Fruit fly (Drosophila melanogaster) whole organism, embryonic: ENCODE results near the gene Sirup.
A peak's percentile ranks its signal among the peaks of the same experiment; 100 is the strongest.

Source experiments
- ATbp ChIP-seq: fragments of 200-800 bp; sonication (Bioruptor generic); optimal IDR thresholded peaks from 2 replicates; lab custom pipeline; 2017; ENCODE audit warnings: missing biosample characterization, mild to moderate bottlenecking, missing genetic modification characterization, missing genetic modification reagents
- Ada2b ChIP-seq: fragments of 200-800 bp; sonication (Bioruptor generic); IDR thresholded peaks from 2 replicates; pipeline ENCODE4 v1.3.6; 2022; ENCODE audit warnings: missing biosample characterization, missing genetic modification characterization
- Aef1 ChIP-seq: fragments of 200-800 bp; sonication (Bioruptor generic); IDR thresholded peaks from 3 replicates; pipeline ENCODE4 v1.3.6; 2022; ENCODE audit warnings: missing biosample characterization, missing genetic modification characterization
- CG10209 ChIP-seq: fragments of 200-800 bp; sonication (Bioruptor generic); optimal IDR thresholded peaks from 3 replicates; lab custom pipeline; 2017; ENCODE audit warnings: missing biosample characterization, mild to moderate bottlenecking, missing genetic modification characterization, missing genetic modification reagents
- CG11093 ChIP-seq: fragments of 200-800 bp; sonication (Bioruptor generic); IDR thresholded peaks from 3 replicates; pipeline ENCODE4 v1.3.6; 2022; ENCODE audit warnings: missing biosample characterization, missing genetic modification characterization
- CG11456 ChIP-seq: fragments of 200-800 bp; sonication (Bioruptor generic); IDR thresholded peaks from 3 replicates; pipeline ENCODE4 v1.3.6; 2022; ENCODE audit warnings: missing biosample characterization, missing genetic modification characterization
- CG11723 ChIP-seq: fragments of 200-800 bp; sonication (Bioruptor generic); optimal IDR thresholded peaks from 2 replicates; lab custom pipeline; 2017; ENCODE audit warnings: missing biosample characterization, mild to moderate bottlenecking, missing genetic modification characterization
- CG12071 ChIP-seq: fragments of 200-800 bp; sonication (Bioruptor generic); optimal IDR thresholded peaks from 3 replicates; lab custom pipeline; 2018; ENCODE audit warnings: missing biosample characterization, mild to moderate bottlenecking, missing genetic modification characterization
- CG1233 ChIP-seq: fragments of 200-800 bp; sonication (Bioruptor generic); optimal IDR thresholded peaks from 4 replicates; lab custom pipeline; 2018; ENCODE audit warnings: missing biosample characterization, mild to moderate bottlenecking, missing genetic modification characterization
- CG12942 ChIP-seq: fragments of 200-800 bp; sonication (Bioruptor generic); optimal IDR thresholded peaks from 3 replicates; lab custom pipeline; 2016; ENCODE audit warnings: missing biosample characterization, missing genetic modification characterization
- CG1603 ChIP-seq: fragments of 200-800 bp; sonication (Bioruptor generic); optimal IDR thresholded peaks from 2 replicates; lab custom pipeline; 2019; ENCODE audit warnings: missing biosample characterization, mild to moderate bottlenecking, missing genetic modification characterization, moderate library complexity
- CG17361 ChIP-seq: fragments of 200-800 bp; sonication (Bioruptor generic); IDR thresholded peaks from 3 replicates; pipeline ENCODE4 v1.3.6; 2022; ENCODE audit warnings: missing biosample characterization, missing genetic modification characterization
- CG17385 ChIP-seq: fragments of 200-800 bp; sonication (Bioruptor generic); optimal IDR thresholded peaks from 3 replicates; lab custom pipeline; 2018; ENCODE audit warnings: missing biosample characterization, mild to moderate bottlenecking, missing genetic modification characterization
- CG18262 ChIP-seq: fragments of 200-800 bp; optimal IDR thresholded peaks from 3 replicates; lab custom pipeline; 2019; ENCODE audit warnings: missing biosample characterization, mild to moderate bottlenecking, missing genetic modification characterization, moderate library complexity
- CG2120 ChIP-seq: fragments of 200-800 bp; sonication (Bioruptor generic); optimal IDR thresholded peaks from 3 replicates; lab custom pipeline; 2016; ENCODE audit warnings: missing biosample characterization, missing genetic modification characterization
- CG2875 ChIP-seq: fragments of 200-800 bp; sonication (Bioruptor generic); optimal IDR thresholded peaks from 2 replicates; lab custom pipeline; 2017; ENCODE audit warnings: missing biosample characterization, mild to moderate bottlenecking, missing genetic modification characterization, missing genetic modification reagents
- CG33213 ChIP-seq: fragments of 200-800 bp; sonication (Bioruptor generic); optimal IDR thresholded peaks from 3 replicates; lab custom pipeline; 2016; ENCODE audit warnings: missing biosample characterization, missing genetic modification characterization
- CG34376 ChIP-seq: fragments of 200-800 bp; sonication (Bioruptor generic); optimal IDR thresholded peaks from 2 replicates; lab custom pipeline; 2018; ENCODE audit warnings: missing biosample characterization, mild to moderate bottlenecking, missing genetic modification characterization
- CG5245 ChIP-seq: fragments of 200-800 bp; sonication (Bioruptor generic); optimal IDR thresholded peaks from 3 replicates; lab custom pipeline; 2016; ENCODE audit warnings: missing biosample characterization, missing genetic modification characterization
- CG7372 ChIP-seq: fragments of 200-800 bp; sonication (Bioruptor generic); IDR thresholded peaks from 2 replicates; pipeline ENCODE4 v1.3.6; 2022; ENCODE audit warnings: missing biosample characterization, missing genetic modification characterization
- CG7963 ChIP-seq: fragments of 200-800 bp; sonication (Bioruptor generic); IDR thresholded peaks from 3 replicates; pipeline ENCODE4 v1.3.6; 2022; ENCODE audit warnings: missing biosample characterization, missing genetic modification characterization; ENCODE audit not compliant: partially characterized antibody
- D19A ChIP-seq: fragments of 200-800 bp; optimal IDR thresholded peaks from 3 replicates; lab custom pipeline; 2019; ENCODE audit warnings: missing biosample characterization, mild to moderate bottlenecking, missing genetic modification characterization, moderate library complexity
- Dbx ChIP-seq: fragments of 200-800 bp; sonication (Bioruptor generic); IDR thresholded peaks from 3 replicates; pipeline ENCODE4 v1.3.6; 2022; ENCODE audit warnings: missing biosample characterization, missing genetic modification characterization
- Doc2 ChIP-seq: fragments of 200-800 bp; sonication (Bioruptor generic); IDR thresholded peaks from 2 replicates; pipeline ENCODE4 v1.3.6; 2022; ENCODE audit warnings: missing biosample characterization, missing genetic modification characterization
- Hmr ChIP-seq: fragments of 200-800 bp; sonication (Bioruptor generic); optimal IDR thresholded peaks from 3 replicates; lab custom pipeline; 2017; ENCODE audit warnings: mild to moderate bottlenecking, missing biosample characterization, missing genetic modification reagents, missing genetic modification characterization
- NFAT ChIP-seq: fragments of 200-800 bp; sonication (Bioruptor generic); IDR thresholded peaks from 2 replicates; pipeline ENCODE4 v1.3.6; 2022; ENCODE audit warnings: missing biosample characterization, missing genetic modification characterization
- Nf-YB ChIP-seq: fragments of 200-800 bp; sonication (Bioruptor generic); optimal IDR thresholded peaks from 3 replicates; lab custom pipeline; 2019; ENCODE audit warnings: missing biosample characterization, mild to moderate bottlenecking, missing genetic modification characterization, moderate library complexity
- Optix ChIP-seq: fragments of 200-800 bp; sonication (Bioruptor generic); IDR thresholded peaks from 3 replicates; pipeline ENCODE4 v1.3.6; 2022; ENCODE audit warnings: missing biosample characterization, missing genetic modification characterization
- Ssrp ChIP-seq: fragments of 200-800 bp; sonication (Bioruptor generic); optimal IDR thresholded peaks from 2 replicates; lab custom pipeline; 2018; ENCODE audit warnings: missing biosample characterization, mild to moderate bottlenecking, missing genetic modification characterization, moderate library complexity
- TFAM ChIP-seq: fragments of 200-800 bp; sonication (Bioruptor generic); optimal IDR thresholded peaks from 2 replicates; lab custom pipeline; 2017; ENCODE audit warnings: missing biosample characterization, missing genetic modification characterization, inconsistent platforms
- amos ChIP-seq: fragments of 200-800 bp; sonication (Bioruptor generic); IDR thresholded peaks from 2 replicates; pipeline ENCODE4 v1.3.6; 2022; ENCODE audit warnings: missing biosample characterization, missing genetic modification characterization; ENCODE audit not compliant: partially characterized antibody
- bigmax ChIP-seq: fragments of 200-800 bp; sonication (Bioruptor generic); optimal IDR thresholded peaks from 2 replicates; lab custom pipeline; 2018; ENCODE audit warnings: missing biosample characterization, mild to moderate bottlenecking, missing genetic modification characterization
- cg ChIP-seq: fragments of 200-800 bp; sonication (Bioruptor generic); optimal IDR thresholded peaks from 3 replicates; lab custom pipeline; 2019; ENCODE audit warnings: missing biosample characterization, mild to moderate bottlenecking, missing genetic modification characterization, moderate library complexity
- cwo ChIP-seq: fragments of 200-800 bp; sonication (Bioruptor generic); optimal IDR thresholded peaks from 3 replicates; lab custom pipeline; 2017; ENCODE audit warnings: missing biosample characterization, missing genetic modification characterization, mild to moderate bottlenecking, moderate library complexity, missing genetic modification reagents
- dm ChIP-seq: fragments of 200-800 bp; sonication (Bioruptor generic); optimal IDR thresholded peaks from 3 replicates; lab custom pipeline; 2016; ENCODE audit warnings: missing biosample characterization, missing genetic modification characterization
- eve ChIP-seq, 2 experiments: fragments of >200 bp; optimal IDR thresholded peaks; 2 replicates each; lab custom pipeline; 2017; ENCODE audit warnings: missing biosample characterization in 2 of 2, missing genetic modification characterization in 2 of 2
- fu2 ChIP-seq: fragments of 200-800 bp; sonication (Bioruptor generic); optimal IDR thresholded peaks from 2 replicates; lab custom pipeline; 2016; ENCODE audit warnings: missing biosample characterization, missing genetic modification characterization
- gem ChIP-seq: fragments of 200-800 bp; sonication (Bioruptor generic); optimal IDR thresholded peaks from 2 replicates; lab custom pipeline; 2019; ENCODE audit warnings: missing biosample characterization, mild to moderate bottlenecking, missing genetic modification characterization, moderate library complexity
- h ChIP-seq: fragments of >200 bp; optimal IDR thresholded peaks from 2 replicates; lab custom pipeline; 2017
- kah ChIP-seq: fragments of 200-800 bp; sonication (Bioruptor generic); optimal IDR thresholded peaks from 2 replicates; lab custom pipeline; 2018; ENCODE audit warnings: missing biosample characterization, mild to moderate bottlenecking, missing genetic modification characterization
- klu ChIP-seq: fragments of 200-800 bp; sonication (Bioruptor generic); IDR thresholded peaks from 2 replicates; pipeline ENCODE4 v1.3.6; 2022; ENCODE audit warnings: missing biosample characterization, missing genetic modification characterization
- mam ChIP-seq: fragments of 200-800 bp; sonication (Bioruptor generic); optimal IDR thresholded peaks from 3 replicates; lab custom pipeline; 2016; ENCODE audit warnings: missing biosample characterization, missing genetic modification characterization
- mld ChIP-seq: fragments of 200-800 bp; sonication (Bioruptor generic); IDR thresholded peaks from 3 replicates; pipeline ENCODE4 v1.3.6; 2022; ENCODE audit warnings: missing biosample characterization, missing genetic modification characterization; ENCODE audit not compliant: partially characterized antibody
- prd ChIP-seq, 3 experiments: fragments of >200 bp in 2 of 3; fragments of 200-800 bp in 1 of 3; sonication (Bioruptor generic) in 1 of 3; optimal IDR thresholded peaks in 2 of 3; IDR thresholded peaks in 1 of 3; 2 replicates in 2 of 3; 3 replicates in 1 of 3; pipeline versions ENCODE4 v1.3.6 to Lab custom; 2017 to 2022; ENCODE audit warnings: missing biosample characterization in 1 of 3, missing genetic modification characterization in 1 of 3
- pzg ChIP-seq: fragments of 200-800 bp; sonication (Bioruptor generic); optimal IDR thresholded peaks from 3 replicates; lab custom pipeline; 2018; ENCODE audit warnings: missing biosample characterization, mild to moderate bottlenecking, missing genetic modification characterization, moderate library complexity
- sisA ChIP-seq: fragments of 200-800 bp; sonication (Bioruptor generic); IDR thresholded peaks from 2 replicates; pipeline ENCODE4 v1.3.6; 2022; ENCODE audit warnings: missing biosample characterization, missing genetic modification characterization
- unpg ChIP-seq: fragments of 200-800 bp; sonication (Bioruptor generic); optimal IDR thresholded peaks from 3 replicates; lab custom pipeline; 2018; ENCODE audit warnings: missing biosample characterization, mild to moderate bottlenecking, missing genetic modification characterization, moderate library complexity
- wdn ChIP-seq: fragments of 200-800 bp; sonication (Bioruptor generic); IDR thresholded peaks from 2 replicates; pipeline ENCODE4 v1.3.6; 2022; ENCODE audit warnings: missing biosample characterization, missing genetic modification characterization
- wor ChIP-seq: fragments of 200-800 bp; sonication (Bioruptor generic); IDR thresholded peaks from 2 replicates; pipeline ENCODE4 v1.3.6; 2022; ENCODE audit warnings: missing biosample characterization, missing genetic modification characterization
- z ChIP-seq: fragments of 200-800 bp; sonication (Bioruptor generic); IDR thresholded peaks from 3 replicates; pipeline ENCODE4 v1.3.6; 2022; ENCODE audit warnings: missing biosample characterization, missing genetic modification characterization

Sirup gene

DNA sequence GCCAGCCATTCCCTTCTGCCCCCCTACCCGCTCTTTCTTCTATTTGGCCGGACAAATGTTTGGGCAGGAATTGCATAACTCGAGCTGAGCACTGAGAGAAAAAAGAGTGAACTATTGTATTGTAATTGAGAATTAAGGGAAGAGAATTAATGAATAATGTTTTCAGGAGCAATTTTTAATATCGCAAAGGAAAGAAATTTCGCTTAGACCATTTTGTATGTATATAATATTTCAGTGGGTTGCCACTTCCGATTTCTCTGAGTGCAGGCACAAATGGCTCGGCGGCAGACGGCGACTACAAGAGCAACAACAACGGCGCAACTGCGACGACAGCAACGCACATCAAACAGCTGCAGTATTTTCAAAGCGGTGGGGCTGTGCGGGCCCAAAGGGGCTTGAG lies 34.1 kb upstream of the Sirup start (continued):
- TF ChIP-seq Aef1 (GFP tag; lab: Robert Waterston, UW) (peak; percentile 82), mld (no peak), bigmax (GFP tag; lab: Kevin White, UChicago) (no peak), Ada2b (peak; percentile 83), CG12071 (GFP tag; lab: Kevin White, UChicago) (peak; percentile 30), CG34376 (GFP tag; lab: Kevin White, UChicago) (no peak), wor (GFP tag; lab: Robert Waterston, UW) (peak; percentile 71), unpg (GFP tag; lab: Kevin White, UChicago) (peak; percentile 82), cwo (GFP tag; lab: Kevin White, UChicago) (peak; percentile 34), CG12942 (GFP tag; lab: Kevin White, UChicago) (peak; percentile 72), cg (GFP tag; lab: Kevin White, UChicago) (no peak), sisA (GFP tag; lab: Robert Waterston, UW) (peak; percentile 84), CG5245 (GFP tag; lab: Kevin White, UChicago) (peak; percentile 53), CG33213 (GFP tag; lab: Kevin White, UChicago) (peak; percentile 27), gem (peak; percentile 85), Hmr (GFP tag; lab: Kevin White, UChicago) (peak; percentile 56), Ssrp (peak; percentile 72), CG7372 (peak; percentile 59), CG1233 (GFP tag; lab: Kevin White, UChicago) (no peak), h (lab: Kevin White, UChicago) (no peak), CG2875 (GFP tag; lab: Kevin White, UChicago) (peak; percentile 67), klu (GFP tag; lab: Robert Waterston, UW) (no peak), NFAT (peak; percentile 38; the same call in 1 of the 2 replicates), CG17385 (peak; percentile 76), CG10209 (GFP tag; lab: Kevin White, UChicago) (peak; percentile 67), eve (GFP tag; optimal IDR thresholded peaks at IDR 0.05; lab: Kevin White, UChicago) (peak in 1 of 2 experiments; percentile 81), CG11456 (0 out of 3 replicates have a peak, but pooled peaks have one; percentile 55), CG11723 (peak; percentile 61), z (peak; percentile 49; the same call in 1 of the 3 replicates), D19A (peak; percentile 58), Doc2 (no peak), CG2120 (peak; percentile 60), amos (GFP tag; lab: Robert Waterston, UW) (no peak), ATbp (GFP tag; lab: Kevin White, UChicago) (peak; percentile 80), CG7963 (GFP tag; lab: Robert Waterston, UW) (no peak), fu2 (peak; percentile 59), CG18262 (peak; percentile 64), mam (peak; percentile 68), prd (optimal IDR thresholded peaks at IDR 0.05; lab: Kevin White, UChicago) (no peak), prd (GFP tag; IDR thresholded peaks at IDR 0.05; lab: Robert Waterston, UW) (peak; percentile 88), Optix (peak; percentile 56; the same call in 2 of the 3 replicates), CG11093 (GFP tag; lab: Robert Waterston, UW) (peak; percentile 49; the same call in 1 of the 3 replicates), kah (GFP tag; lab: Kevin White, UChicago) (peak; percentile 38), Nf-YB (peak; percentile 18), dm (peak; percentile 37), pzg (GFP tag; lab: Kevin White, UChicago) (no peak), CG17361 (peak; percentile 65), wdn (GFP tag; lab: Robert Waterston, UW) (peak; percentile 51; the same call in 1 of the 2 replicates), TFAM (GFP tag; lab: Kevin White, UChicago) (no peak), CG1603 (tag; lab: Kevin White, UChicago) (peak; percentile 90), Dbx (GFP tag; lab: Robert Waterston, UW) (peak; percentile 67)
